Worm (Caenorhabditis elegans) whole organism, young adult: Measurements from ENCODE around the gene cyy-1.
A peak's percentile ranks its signal among the peaks of the same experiment; 100 is the strongest.

Experiments used
- B0035.1 ChIP-seq: sonication (generic microtip); optimal IDR thresholded peaks from 2 replicates; lab custom pipeline; 2016; ENCODE audit warnings: missing genetic modification characterization, mild to moderate bottlenecking, missing compliant biosample characterization, missing genotype, missing genetic modification reagents
- C06A6.2 ChIP-seq: fragments of 200-800 bp; sonication (Bioruptor generic); conservative IDR thresholded peaks from 2 replicates; pipeline ENCODE4 v1.3.6; 2022; ENCODE audit warnings: missing genetic modification characterization, missing compliant biosample characterization
- F37B4.10 ChIP-seq: fragments of 200-800 bp; sonication (Bioruptor generic); IDR thresholded peaks from 2 replicates; pipeline ENCODE4 v1.3.6; 2022; ENCODE audit warnings: missing genetic modification characterization, missing compliant biosample characterization
- F57A8.1 ChIP-seq: fragments of 200-800 bp; sonication (Bioruptor generic); optimal IDR thresholded peaks from 2 replicates; lab custom pipeline; 2018; ENCODE audit warnings: mild to moderate bottlenecking, missing genetic modification characterization, moderate library complexity, missing compliant biosample characterization
- K12H6.12 ChIP-seq: fragments of 200-800 bp; sonication (Bioruptor generic); optimal IDR thresholded peaks from 2 replicates; lab custom pipeline; 2018; ENCODE audit warnings: mild to moderate bottlenecking, missing genetic modification characterization, missing compliant biosample characterization
- T07F8.4 ChIP-seq: sonication (generic microtip); optimal IDR thresholded peaks from 2 replicates; lab custom pipeline; 2016; ENCODE audit warnings: mild to moderate bottlenecking, missing genetic modification characterization, moderate library complexity, missing compliant biosample characterization
- Y56A3A.18 ChIP-seq: fragments of 200-800 bp; sonication (Bioruptor generic); IDR thresholded peaks from 2 replicates; pipeline ENCODE4 v1.3.6; 2022; ENCODE audit warnings: missing genetic modification reagents, missing genetic modification characterization, missing compliant biosample characterization
- Y79H2A.3 ChIP-seq: fragments of 200-800 bp; sonication (Bioruptor generic); conservative IDR thresholded peaks from 2 replicates; pipeline ENCODE4 v1.3.6; 2022; ENCODE audit warnings: missing genetic modification reagents, missing genetic modification characterization, missing compliant biosample characterization
- akir-1 ChIP-seq: fragments of 200-800 bp; sonication (Bioruptor generic); optimal IDR thresholded peaks from 2 replicates; lab custom pipeline; 2018; ENCODE audit warnings: mild to moderate bottlenecking, missing genetic modification characterization, moderate library complexity, missing compliant biosample characterization
- ama-1 ChIP-seq, 3 experiments: fragments of 150-350 bp in 1 of 3; sonication (generic microtip) in 2 of 3; optimal IDR thresholded peaks; 2 replicates each; lab custom pipeline; 2014 to 2018; ENCODE audit warnings: missing biosample characterization in 2 of 3, missing genetic modification characterization in 2 of 3, missing genetic modification reagents in 2 of 3
- aptf-2 ChIP-seq: fragments of 200-800 bp; sonication (Bioruptor generic); conservative IDR thresholded peaks from 2 replicates; pipeline ENCODE4 v1.3.6; 2022; ENCODE audit warnings: missing genetic modification reagents, missing genetic modification characterization, missing compliant biosample characterization
- atf-7 ChIP-seq: sonication (generic microtip); optimal IDR thresholded peaks from 2 replicates; lab custom pipeline; 2017; ENCODE audit warnings: mild to moderate bottlenecking, missing genetic modification characterization, missing compliant biosample characterization
- attf-5 ChIP-seq: fragments of 200-800 bp; sonication (Bioruptor generic); optimal IDR thresholded peaks from 2 replicates; lab custom pipeline; 2018; ENCODE audit warnings: mild to moderate bottlenecking, missing genetic modification characterization, missing compliant biosample characterization
- attf-6 ChIP-seq: fragments of 200-800 bp; sonication (Bioruptor generic); IDR thresholded peaks from 2 replicates; pipeline ENCODE4 v1.3.6; 2022; ENCODE audit warnings: missing genetic modification reagents, missing genetic modification characterization, missing compliant biosample characterization
- bed-1 ChIP-seq: fragments of 200-800 bp; sonication (Bioruptor generic); IDR thresholded peaks from 2 replicates; pipeline ENCODE4 v1.3.6; 2022; ENCODE audit warnings: missing genetic modification reagents, missing genetic modification characterization, missing compliant biosample characterization
- bed-2 ChIP-seq: fragments of 200-800 bp; sonication (Bioruptor generic); IDR thresholded peaks from 2 replicates; pipeline ENCODE4 v1.3.6; 2022; ENCODE audit warnings: missing genetic modification reagents, missing genetic modification characterization, missing compliant biosample characterization
- cebp-1 ChIP-seq, 2 experiments: fragments of 200-800 bp in 1 of 2; sonication (Bioruptor generic) in 1 of 2; sonication (generic microtip) in 1 of 2; IDR thresholded peaks in 1 of 2; optimal IDR thresholded peaks in 1 of 2; 2 replicates each; pipeline versions ENCODE4 v1.3.6 to Lab custom; 2017 to 2022; ENCODE audit warnings: missing compliant biosample characterization in 2 of 2, missing genetic modification characterization in 2 of 2, mild to moderate bottlenecking in 1 of 2, missing genetic modification reagents in 1 of 2, moderate library complexity in 1 of 2
- ceh-100 ChIP-seq: fragments of 200-800 bp; sonication (Bioruptor generic); IDR thresholded peaks from 2 replicates; pipeline ENCODE4 v1.3.6; 2022; ENCODE audit warnings: missing genetic modification reagents, missing genetic modification characterization, missing compliant biosample characterization
- ceh-40 ChIP-seq: fragments of 200-800 bp; sonication (Bioruptor generic); IDR thresholded peaks from 2 replicates; pipeline ENCODE4 v1.3.6; 2022; ENCODE audit warnings: missing genetic modification characterization, missing compliant biosample characterization
- ceh-58 ChIP-seq: fragments of 200-800 bp; sonication (Bioruptor generic); IDR thresholded peaks from 2 replicates; pipeline ENCODE4 v1.3.6; 2022; ENCODE audit warnings: missing genetic modification characterization, missing compliant biosample characterization
- ceh-91 ChIP-seq: fragments of 200-800 bp; sonication (Bioruptor generic); IDR thresholded peaks from 2 replicates; pipeline ENCODE4 v1.3.6; 2022; ENCODE audit warnings: missing genetic modification reagents, missing genetic modification characterization, missing compliant biosample characterization
- die-1 ChIP-seq: sonication (generic microtip); optimal IDR thresholded peaks from 2 replicates; lab custom pipeline; 2016; ENCODE audit warnings: missing genotype, mild to moderate bottlenecking, missing genetic modification characterization, missing compliant biosample characterization
- dpl-1 ChIP-seq: fragments of 150-350 bp; optimal IDR thresholded peaks from 2 replicates; lab custom pipeline; 2014; ENCODE audit warnings: missing biosample characterization, missing genetic modification reagents, missing genetic modification characterization
- efl-1 ChIP-seq: fragments of 150-350 bp; optimal IDR thresholded peaks from 2 replicates; lab custom pipeline; 2014; ENCODE audit warnings: missing biosample characterization, missing genetic modification reagents, missing genetic modification characterization
- hmg-1.2 ChIP-seq: fragments of 200-800 bp; sonication (Bioruptor generic); IDR thresholded peaks from 2 replicates; pipeline ENCODE4 v1.3.6; 2022; ENCODE audit warnings: missing genetic modification reagents, missing genetic modification characterization, missing compliant biosample characterization
- lsl-1 ChIP-seq: fragments of 200-800 bp; sonication (Bioruptor generic); optimal IDR thresholded peaks from 2 replicates; lab custom pipeline; 2018; ENCODE audit warnings: mild to moderate bottlenecking, missing genetic modification characterization, moderate library complexity, missing compliant biosample characterization
- lsy-27 ChIP-seq: sonication (generic microtip); optimal IDR thresholded peaks from 2 replicates; lab custom pipeline; 2017; ENCODE audit warnings: missing genetic modification characterization, mild to moderate bottlenecking, missing compliant biosample characterization, antibody characterized with exemption, missing genotype, borderline replicate concordance; ENCODE audit not compliant: insufficient read depth
- madf-10 ChIP-seq: sonication (generic microtip); optimal IDR thresholded peaks from 2 replicates; lab custom pipeline; 2016; ENCODE audit warnings: mild to moderate bottlenecking, missing genetic modification characterization, missing compliant biosample characterization
- mcd-1 ChIP-seq: fragments of 200-800 bp; sonication (Bioruptor generic); IDR thresholded peaks from 2 replicates; pipeline ENCODE4 v1.3.6; 2022; ENCODE audit warnings: missing genetic modification reagents, missing genetic modification characterization, missing compliant biosample characterization
- mel-28 ChIP-seq: sonication (generic microtip); optimal IDR thresholded peaks from 2 replicates; lab custom pipeline; 2016; ENCODE audit warnings: borderline replicate concordance, mild to moderate bottlenecking, missing genetic modification characterization, missing compliant biosample characterization
- nfya-1 ChIP-seq: sonication (generic microtip); optimal IDR thresholded peaks from 2 replicates; lab custom pipeline; 2017; ENCODE audit warnings: antibody characterized with exemption, missing compliant biosample characterization, missing genetic modification characterization, borderline replicate concordance; ENCODE audit not compliant: insufficient read depth
- pbrm-1 ChIP-seq: fragments of 200-800 bp; sonication (Bioruptor generic); IDR thresholded peaks from 2 replicates; pipeline ENCODE4 v1.3.6; 2022; ENCODE audit warnings: missing genetic modification reagents, missing genetic modification characterization, missing compliant biosample characterization
- rcor-1 ChIP-seq: fragments of 200-800 bp; sonication (Bioruptor generic); IDR thresholded peaks from 2 replicates; pipeline ENCODE4 v1.3.6; 2022; ENCODE audit warnings: missing genetic modification reagents, missing genetic modification characterization, missing compliant biosample characterization
- rec-8 ChIP-seq, 2 experiments: sonication (generic microtip); optimal IDR thresholded peaks; 2 replicates each; lab custom pipeline; 2016; ENCODE audit warnings: mild to moderate bottlenecking in 2 of 2, missing genetic modification characterization in 2 of 2, missing genetic modification reagents in 2 of 2, missing genotype in 2 of 2, missing biosample characterization in 1 of 2, missing compliant biosample characterization in 1 of 2, moderate library complexity in 1 of 2
- sdz-38 ChIP-seq: sonication (generic microtip); optimal IDR thresholded peaks from 2 replicates; lab custom pipeline; 2016; ENCODE audit warnings: missing genotype, missing genetic modification characterization, missing compliant biosample characterization
- sea-2 ChIP-seq: fragments of 200-800 bp; sonication (Bioruptor generic); IDR thresholded peaks from 2 replicates; pipeline ENCODE4 v1.3.6; 2022; ENCODE audit warnings: missing genetic modification characterization, missing compliant biosample characterization
- snpc-1.1 ChIP-seq: sonication (generic microtip); optimal IDR thresholded peaks from 2 replicates; lab custom pipeline; 2017; ENCODE audit warnings: missing genetic modification characterization, mild to moderate bottlenecking, missing compliant biosample characterization, antibody characterized with exemption, moderate library complexity, missing genotype, missing genetic modification reagents; ENCODE audit not compliant: insufficient read depth
- snpc-1.3 ChIP-seq: sonication (generic microtip); optimal IDR thresholded peaks from 2 replicates; lab custom pipeline; 2017; ENCODE audit warnings: missing genetic modification characterization, mild to moderate bottlenecking, missing compliant biosample characterization, antibody characterized with exemption, moderate library complexity, missing genotype, missing genetic modification reagents; ENCODE audit not compliant: insufficient read depth
- snpc-4 ChIP-seq, 5 experiments: fragments of 150-350 bp in 1 of 5; sonication (generic microtip) in 4 of 5; optimal IDR thresholded peaks; 2 replicates each; lab custom pipeline; 2014 to 2018; ENCODE audit warnings: missing genetic modification characterization in 5 of 5, missing biosample characterization in 3 of 5, antibody characterized with exemption in 2 of 5, mild to moderate bottlenecking in 2 of 5, missing compliant biosample characterization in 2 of 5, missing genotype in 2 of 5, moderate library complexity in 2 of 5, missing genetic modification reagents in 1 of 5
- somi-1 ChIP-seq: fragments of 200-800 bp; sonication (Bioruptor generic); optimal IDR thresholded peaks from 2 replicates; lab custom pipeline; 2018; ENCODE audit warnings: mild to moderate bottlenecking, missing genetic modification characterization, missing compliant biosample characterization
- tlf-1 ChIP-seq: fragments of 200-800 bp; sonication (Bioruptor generic); optimal IDR thresholded peaks from 2 replicates; lab custom pipeline; 2018; ENCODE audit warnings: mild to moderate bottlenecking, missing genetic modification characterization, missing compliant biosample characterization
- xnd-1 ChIP-seq: sonication (generic microtip); optimal IDR thresholded peaks from 2 replicates; lab custom pipeline; 2016; ENCODE audit warnings: missing genotype, missing genetic modification reagents, missing genetic modification characterization, missing compliant biosample characterization
- ztf-18 ChIP-seq: sonication (generic microtip); optimal IDR thresholded peaks from 2 replicates; lab custom pipeline; 2016; ENCODE audit warnings: missing genotype, mild to moderate bottlenecking, missing genetic modification characterization, missing compliant biosample characterization
- ztf-25 ChIP-seq: fragments of 200-800 bp; sonication (Bioruptor generic); IDR thresholded peaks from 2 replicates; pipeline ENCODE4 v1.3.6; 2022; ENCODE audit warnings: missing genetic modification reagents, missing genetic modification characterization, missing compliant biosample characterization
- ztf-26 ChIP-seq: sonication (generic microtip); optimal IDR thresholded peaks from 2 replicates; lab custom pipeline; 2017; ENCODE audit warnings: missing genetic modification characterization, missing compliant biosample characterization

Gene cyy-1

ce11 chrIII:8446940-8447403, 41.3 kb downstream of the cyy-1 start, which contains the start of gene rpn-3 (continued):
- peak; percentile 76; the same call in 1 of the 2 replicates for TF ChIP-seq bed-2 (GFP tag; lab: Robert Waterston, UW)
- peak; percentile 84 for TF ChIP-seq attf-5 (GFP tag; lab: Kevin White, UChicago)
- TF ChIP-seq ama-1 (optimal IDR thresholded peaks at IDR 0.05; lab: Kevin White, UChicago) = no peak
- no peak for TF ChIP-seq ama-1 (GFP tag; optimal IDR thresholded peaks at IDR 0.05; lab: Kevin White, UChicago)
- no peak for TF ChIP-seq lsy-27 (tag; lab: Kevin White, UChicago)
- TF ChIP-seq ztf-26 (tag; lab: Kevin White, UChicago) = peak; percentile 78
- TF ChIP-seq F37B4.10 (GFP tag; lab: Robert Waterston, UW) = no peak
- peak; percentile 38 for TF ChIP-seq snpc-4 (GFP tag; optimal IDR thresholded peaks at IDR 0.05; lab: Kevin White, UChicago)
- TF ChIP-seq snpc-4 (tag; optimal IDR thresholded peaks at IDR 0.05; lab: Kevin White, UChicago) = peak; percentile 46 to 84 (median 66)
- 0 out of 2 replicates have a peak, but pooled peaks have one; percentile 56 for TF ChIP-seq Y79H2A.3
- TF ChIP-seq mcd-1 (GFP tag; lab: Robert Waterston, UW) = peak; percentile 99
- TF ChIP-seq T07F8.4 (tag; lab: Kevin White, UChicago) = no peak
- TF ChIP-seq somi-1 (GFP tag; lab: Kevin White, UChicago) = peak; percentile 83
- TF ChIP-seq efl-1 (GFP tag; lab: Kevin White, UChicago) = peak; percentile 69
- peak; percentile 89 for TF ChIP-seq atf-7 (tag; lab: Kevin White, UChicago)
- peak; percentile 96 for TF ChIP-seq tlf-1 (GFP tag; lab: Kevin White, UChicago)
- peak; percentile 78 for TF ChIP-seq ceh-100 (GFP tag; lab: Robert Waterston, UW)
- no peak for TF ChIP-seq ceh-58 (GFP tag; lab: Robert Waterston, UW)
- TF ChIP-seq mel-28 (tag; lab: Kevin White, UChicago) = peak; percentile 3
- peak; percentile 69 for TF ChIP-seq xnd-1
- peak; percentile 61 for TF ChIP-seq lsl-1 (GFP tag; lab: Kevin White, UChicago)
- TF ChIP-seq F57A8.1 (GFP tag; lab: Kevin White, UChicago) = no peak
- peak; percentile 48; the same call in 1 of the 2 replicates for TF ChIP-seq attf-6 (GFP tag; lab: Robert Waterston, UW)
- TF ChIP-seq madf-10 (tag; lab: Kevin White, UChicago) = peak; percentile 86
- peak; percentile 65 for TF ChIP-seq cebp-1 (GFP tag; IDR thresholded peaks at IDR 0.05; lab: Robert Waterston, UW)
- TF ChIP-seq cebp-1 (tag; optimal IDR thresholded peaks at IDR 0.05; lab: Kevin White, UChicago) = peak; percentile 77
- no peak for TF ChIP-seq nfya-1 (tag; lab: Kevin White, UChicago)
- TF ChIP-seq sea-2 = no peak
- no peak for TF ChIP-seq akir-1
- no peak for TF ChIP-seq ceh-40
- peak; percentile 94 for TF ChIP-seq rcor-1 (GFP tag; lab: Robert Waterston, UW)
- TF ChIP-seq Y56A3A.18 (GFP tag; lab: Robert Waterston, UW) = peak; percentile 71
- no peak for TF ChIP-seq die-1 (tag; lab: Kevin White, UChicago)
- peak; percentile 84 for TF ChIP-seq C06A6.2 (GFP tag; lab: Robert Waterston, UW)
- no peak for TF ChIP-seq ztf-25 (GFP tag; lab: Robert Waterston, UW)
- no peak for TF ChIP-seq aptf-2
- no peak for TF ChIP-seq ztf-18 (tag; lab: Kevin White, UChicago)
- TF ChIP-seq K12H6.12 (tag; lab: Kevin White, UChicago) = peak; percentile 80
- no peak for TF ChIP-seq sdz-38 (tag; lab: Kevin White, UChicago)
- TF ChIP-seq rec-8 (tag; optimal IDR thresholded peaks at IDR 0.05; lab: Kevin White, UChicago) = peak in 1 of 2 experiments; percentile 26
- TF ChIP-seq snpc-1.3 = peak; percentile 78
- TF ChIP-seq hmg-1.2 (GFP tag; lab: Robert Waterston, UW) = peak; percentile 74
- TF ChIP-seq bed-1 (GFP tag; lab: Robert Waterston, UW) = no peak
- peak; percentile 60 for TF ChIP-seq snpc-1.1
- TF ChIP-seq ceh-91 (GFP tag; lab: Robert Waterston, UW) = peak; percentile 80
- TF ChIP-seq dpl-1 (GFP tag; lab: Kevin White, UChicago) = peak; percentile 64
- TF ChIP-seq B0035.1 = peak; percentile 64
- TF ChIP-seq pbrm-1 = peak; percentile 93
